Worm (Caenorhabditis elegans) whole organism, young adult: ENCODE data around the gene grd-8.

Experiments used
- B0035.1 ChIP-seq: sonication (generic microtip); optimal IDR thresholded peaks from 2 replicates; lab custom pipeline; 2016; ENCODE audit warnings: missing genetic modification characterization, mild to moderate bottlenecking, missing compliant biosample characterization, missing genotype, missing genetic modification reagents
- B0336.3 ChIP-seq: fragments of 200-800 bp; sonication (Bioruptor generic); IDR thresholded peaks from 2 replicates; pipeline ENCODE4 v1.3.6; 2022; ENCODE audit warnings: missing genetic modification characterization, missing compliant biosample characterization
- F23B12.7 ChIP-seq: sonication (generic microtip); optimal IDR thresholded peaks from 2 replicates; lab custom pipeline; 2017; ENCODE audit warnings: missing genetic modification characterization, mild to moderate bottlenecking, missing compliant biosample characterization, antibody characterized with exemption, moderate library complexity; ENCODE audit not compliant: insufficient read depth
- F33H1.4 ChIP-seq: fragments of 200-800 bp; sonication (Bioruptor generic); IDR thresholded peaks from 2 replicates; pipeline ENCODE4 v1.3.6; 2022; ENCODE audit warnings: missing genetic modification reagents, missing genetic modification characterization, missing compliant biosample characterization
- F37B4.10 ChIP-seq: fragments of 200-800 bp; sonication (Bioruptor generic); IDR thresholded peaks from 2 replicates; pipeline ENCODE4 v1.3.6; 2022; ENCODE audit warnings: missing genetic modification characterization, missing compliant biosample characterization
- K11D2.4 ChIP-seq: fragments of 200-800 bp; sonication (Bioruptor generic); IDR thresholded peaks from 2 replicates; pipeline ENCODE4 v1.3.6; 2022; ENCODE audit warnings: missing genetic modification reagents, missing genetic modification characterization, missing compliant biosample characterization
- K12H6.12 ChIP-seq: fragments of 200-800 bp; sonication (Bioruptor generic); optimal IDR thresholded peaks from 2 replicates; lab custom pipeline; 2018; ENCODE audit warnings: mild to moderate bottlenecking, missing genetic modification characterization, missing compliant biosample characterization
- Y79H2A.3 ChIP-seq: fragments of 200-800 bp; sonication (Bioruptor generic); conservative IDR thresholded peaks from 2 replicates; pipeline ENCODE4 v1.3.6; 2022; ENCODE audit warnings: missing genetic modification reagents, missing genetic modification characterization, missing compliant biosample characterization
- akir-1 ChIP-seq: fragments of 200-800 bp; sonication (Bioruptor generic); optimal IDR thresholded peaks from 2 replicates; lab custom pipeline; 2018; ENCODE audit warnings: mild to moderate bottlenecking, missing genetic modification characterization, moderate library complexity, missing compliant biosample characterization
- aptf-2 ChIP-seq: fragments of 200-800 bp; sonication (Bioruptor generic); conservative IDR thresholded peaks from 2 replicates; pipeline ENCODE4 v1.3.6; 2022; ENCODE audit warnings: missing genetic modification reagents, missing genetic modification characterization, missing compliant biosample characterization
- aptf-3 ChIP-seq: fragments of 200-800 bp; sonication (Bioruptor generic); IDR thresholded peaks from 2 replicates; pipeline ENCODE4 v1.3.6; 2022; ENCODE audit warnings: missing genetic modification characterization, missing compliant biosample characterization
- athp-1 ChIP-seq: sonication (generic microtip); optimal IDR thresholded peaks from 2 replicates; lab custom pipeline; 2017; ENCODE audit warnings: mild to moderate bottlenecking, missing genetic modification characterization, missing compliant biosample characterization
- ccch-3 ChIP-seq: fragments of 200-800 bp; sonication (Bioruptor generic); optimal IDR thresholded peaks from 2 replicates; lab custom pipeline; 2018; ENCODE audit warnings: mild to moderate bottlenecking, missing genetic modification characterization, missing compliant biosample characterization
- cebp-2 ChIP-seq: fragments of 200-800 bp; sonication (Bioruptor generic); IDR thresholded peaks from 2 replicates; pipeline ENCODE4 v1.3.6; 2022; ENCODE audit warnings: missing genetic modification characterization, missing compliant biosample characterization
- ceh-100 ChIP-seq: fragments of 200-800 bp; sonication (Bioruptor generic); IDR thresholded peaks from 2 replicates; pipeline ENCODE4 v1.3.6; 2022; ENCODE audit warnings: missing genetic modification reagents, missing genetic modification characterization, missing compliant biosample characterization
- ceh-40 ChIP-seq: fragments of 200-800 bp; sonication (Bioruptor generic); IDR thresholded peaks from 2 replicates; pipeline ENCODE4 v1.3.6; 2022; ENCODE audit warnings: missing genetic modification characterization, missing compliant biosample characterization
- ceh-58 ChIP-seq: fragments of 200-800 bp; sonication (Bioruptor generic); IDR thresholded peaks from 2 replicates; pipeline ENCODE4 v1.3.6; 2022; ENCODE audit warnings: missing genetic modification characterization, missing compliant biosample characterization
- ceh-79 ChIP-seq: sonication (generic microtip); optimal IDR thresholded peaks from 2 replicates; lab custom pipeline; 2017; ENCODE audit warnings: mild to moderate bottlenecking, missing genetic modification characterization, missing compliant biosample characterization
- dox-1 ChIP-seq: fragments of 200-800 bp; sonication (Bioruptor generic); IDR thresholded peaks from 2 replicates; pipeline ENCODE4 v1.3.6; 2022; ENCODE audit warnings: missing genetic modification reagents, missing genetic modification characterization, missing compliant biosample characterization
- dpl-1 ChIP-seq: fragments of 150-350 bp; optimal IDR thresholded peaks from 2 replicates; lab custom pipeline; 2014; ENCODE audit warnings: missing biosample characterization, missing genetic modification reagents, missing genetic modification characterization
- efl-1 ChIP-seq: fragments of 150-350 bp; optimal IDR thresholded peaks from 2 replicates; lab custom pipeline; 2014; ENCODE audit warnings: missing biosample characterization, missing genetic modification reagents, missing genetic modification characterization
- egrh-3 ChIP-seq: fragments of 200-800 bp; sonication (Bioruptor generic); IDR thresholded peaks from 2 replicates; pipeline ENCODE4 v1.3.6; 2022; ENCODE audit warnings: missing genetic modification reagents, missing genetic modification characterization, missing compliant biosample characterization
- ekl-4 ChIP-seq: fragments of 200-800 bp; sonication (Bioruptor generic); IDR thresholded peaks from 2 replicates; pipeline ENCODE4 v1.3.6; 2022; ENCODE audit warnings: missing genetic modification reagents, missing genetic modification characterization, missing compliant biosample characterization
- ets-4 ChIP-seq: fragments of 200-800 bp; sonication (Bioruptor generic); optimal IDR thresholded peaks from 2 replicates; lab custom pipeline; 2018; ENCODE audit warnings: mild to moderate bottlenecking, missing genetic modification characterization, missing compliant biosample characterization
- gei-17 ChIP-seq: fragments of 200-800 bp; sonication (Bioruptor generic); optimal IDR thresholded peaks from 2 replicates; lab custom pipeline; 2018; ENCODE audit warnings: mild to moderate bottlenecking, missing genetic modification characterization, missing compliant biosample characterization
- hlh-26 ChIP-seq: fragments of 200-800 bp; sonication (Bioruptor generic); conservative IDR thresholded peaks from 2 replicates; pipeline ENCODE4 v1.3.6; 2022; ENCODE audit warnings: missing genetic modification reagents, missing genetic modification characterization, missing compliant biosample characterization
- hmg-1.2 ChIP-seq: fragments of 200-800 bp; sonication (Bioruptor generic); IDR thresholded peaks from 2 replicates; pipeline ENCODE4 v1.3.6; 2022; ENCODE audit warnings: missing genetic modification reagents, missing genetic modification characterization, missing compliant biosample characterization
- hrde-1 ChIP-seq: sonication (generic microtip); optimal IDR thresholded peaks from 2 replicates; lab custom pipeline; 2016; ENCODE audit warnings: missing genetic modification characterization, mild to moderate bottlenecking, missing compliant biosample characterization, moderate library complexity, missing genotype, missing genetic modification reagents, borderline replicate concordance
- lag-1 ChIP-seq: fragments of 200-800 bp; sonication (Bioruptor generic); IDR thresholded peaks from 2 replicates; pipeline ENCODE4 v1.3.6; 2022; ENCODE audit warnings: missing genetic modification reagents, missing genetic modification characterization, missing compliant biosample characterization
- madf-6 ChIP-seq: fragments of 200-800 bp; sonication (Bioruptor generic); IDR thresholded peaks from 2 replicates; pipeline ENCODE4 v1.3.6; 2022; ENCODE audit warnings: missing genetic modification reagents, missing genetic modification characterization, missing compliant biosample characterization
- madf-8 ChIP-seq: fragments of 200-800 bp; sonication (Bioruptor generic); conservative IDR thresholded peaks from 2 replicates; pipeline ENCODE4 v1.3.6; 2022; ENCODE audit warnings: missing genetic modification reagents, missing genetic modification characterization, missing compliant biosample characterization
- mel-28 ChIP-seq: sonication (generic microtip); optimal IDR thresholded peaks from 2 replicates; lab custom pipeline; 2016; ENCODE audit warnings: borderline replicate concordance, mild to moderate bottlenecking, missing genetic modification characterization, missing compliant biosample characterization
- mes-4 ChIP-seq: sonication (generic microtip); optimal IDR thresholded peaks from 2 replicates; lab custom pipeline; 2016; ENCODE audit warnings: missing genotype, missing genetic modification characterization, missing compliant biosample characterization
- nhr-120 ChIP-seq: fragments of 200-800 bp; sonication (Bioruptor generic); IDR thresholded peaks from 2 replicates; pipeline ENCODE4 v1.3.6; 2022; ENCODE audit warnings: missing genetic modification characterization, missing compliant biosample characterization
- nhr-179 ChIP-seq: sonication (generic microtip); optimal IDR thresholded peaks from 2 replicates; lab custom pipeline; 2016; ENCODE audit warnings: mild to moderate bottlenecking, missing genetic modification characterization, missing compliant biosample characterization
- pha-4 ChIP-seq: fragments of 150-350 bp; sonication (generic microtip); optimal IDR thresholded peaks from 2 replicates; lab custom pipeline; 2014; ENCODE audit warnings: missing biosample characterization, missing genetic modification reagents, missing genetic modification characterization
- repo-1 ChIP-seq: sonication (generic microtip); optimal IDR thresholded peaks from 2 replicates; lab custom pipeline; 2017; ENCODE audit warnings: mild to moderate bottlenecking, missing genetic modification characterization, missing compliant biosample characterization
- rpc-1 ChIP-seq, 2 experiments: fragments of 150-350 bp in 1 of 2; sonication (generic microtip) in 1 of 2; optimal IDR thresholded peaks; 2 replicates each; lab custom pipeline; 2014 to 2018; ENCODE audit warnings: missing biosample characterization in 1 of 2, missing genetic modification characterization in 1 of 2, missing genetic modification reagents in 1 of 2, missing genotype in 1 of 2
- snpc-4 ChIP-seq, 5 experiments: fragments of 150-350 bp in 1 of 5; sonication (generic microtip) in 4 of 5; optimal IDR thresholded peaks; 2 replicates each; lab custom pipeline; 2014 to 2018; ENCODE audit warnings: missing genetic modification characterization in 5 of 5, missing biosample characterization in 3 of 5, antibody characterized with exemption in 2 of 5, mild to moderate bottlenecking in 2 of 5, missing compliant biosample characterization in 2 of 5, missing genotype in 2 of 5, moderate library complexity in 2 of 5, missing genetic modification reagents in 1 of 5
- somi-1 ChIP-seq: fragments of 200-800 bp; sonication (Bioruptor generic); optimal IDR thresholded peaks from 2 replicates; lab custom pipeline; 2018; ENCODE audit warnings: mild to moderate bottlenecking, missing genetic modification characterization, missing compliant biosample characterization
- tbx-9 ChIP-seq: sonication (generic microtip); optimal IDR thresholded peaks from 2 replicates; lab custom pipeline; 2016; ENCODE audit warnings: borderline replicate concordance, missing genetic modification characterization, inconsistent platforms, missing compliant biosample characterization
- unc-62 ChIP-seq: fragments of 150-350 bp; optimal IDR thresholded peaks from 2 replicates; lab custom pipeline; 2014; ENCODE audit warnings: missing biosample characterization, missing genetic modification reagents, missing genetic modification characterization
- ztf-22 ChIP-seq: fragments of 200-800 bp; sonication (Bioruptor generic); optimal IDR thresholded peaks from 2 replicates; lab custom pipeline; 2018; ENCODE audit warnings: mild to moderate bottlenecking, missing genetic modification characterization, moderate library complexity, missing compliant biosample characterization
- ztf-25 ChIP-seq: fragments of 200-800 bp; sonication (Bioruptor generic); IDR thresholded peaks from 2 replicates; pipeline ENCODE4 v1.3.6; 2022; ENCODE audit warnings: missing genetic modification reagents, missing genetic modification characterization, missing compliant biosample characterization
- ztf-26 ChIP-seq: sonication (generic microtip); optimal IDR thresholded peaks from 2 replicates; lab custom pipeline; 2017; ENCODE audit warnings: missing genetic modification characterization, missing compliant biosample characterization
- ztf-28 ChIP-seq: fragments of 200-800 bp; sonication (Bioruptor generic); IDR thresholded peaks from 2 replicates; pipeline ENCODE4 v1.3.6; 2022; ENCODE audit warnings: missing genetic modification reagents, missing genetic modification characterization, missing compliant biosample characterization

Gene grd-8

DNA sequence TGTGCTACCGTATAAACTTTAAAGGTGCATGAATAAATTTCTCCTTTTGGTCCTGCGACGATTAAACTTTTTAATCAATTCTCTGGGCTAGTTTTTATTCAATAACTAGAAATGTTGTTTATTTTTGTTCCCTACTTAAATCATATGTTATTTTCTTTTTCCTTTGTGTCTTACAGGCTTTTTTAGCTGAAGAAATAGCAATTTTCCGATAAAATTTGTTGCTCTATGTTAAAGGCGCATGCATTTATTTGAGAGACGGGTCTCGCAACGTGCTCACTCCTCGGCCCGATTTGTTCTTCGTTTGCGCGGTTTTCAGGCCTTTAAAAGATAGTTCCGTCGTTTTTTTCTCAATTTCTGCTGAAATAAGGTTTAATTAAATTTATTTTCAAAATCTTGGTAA, 11.6 kb downstream of the grd-8 start (continued):
- TF ChIP-seq hlh-26 (GFP tag; lab: Robert Waterston, UW) (no peak), ztf-22 (GFP tag; lab: Kevin White, UChicago) (no peak), hmg-1.2 (GFP tag; lab: Robert Waterston, UW) (peak; percentile 43; the same call in 1 of the 2 replicates), B0035.1 (tag; lab: Kevin White, UChicago) (no peak), gei-17 (GFP tag; lab: Kevin White, UChicago) (no peak), unc-62 (GFP tag; lab: Kevin White, UChicago) (no peak), pha-4 (no peak), F37B4.10 (GFP tag; lab: Robert Waterston, UW) (no peak), hrde-1 (tag; lab: Kevin White, UChicago) (no peak), dpl-1 (GFP tag; lab: Kevin White, UChicago) (peak; percentile 47), ets-4 (GFP tag; lab: Kevin White, UChicago) (no peak), madf-8 (GFP tag; lab: Robert Waterston, UW) (peak; percentile 42)

DNA sequence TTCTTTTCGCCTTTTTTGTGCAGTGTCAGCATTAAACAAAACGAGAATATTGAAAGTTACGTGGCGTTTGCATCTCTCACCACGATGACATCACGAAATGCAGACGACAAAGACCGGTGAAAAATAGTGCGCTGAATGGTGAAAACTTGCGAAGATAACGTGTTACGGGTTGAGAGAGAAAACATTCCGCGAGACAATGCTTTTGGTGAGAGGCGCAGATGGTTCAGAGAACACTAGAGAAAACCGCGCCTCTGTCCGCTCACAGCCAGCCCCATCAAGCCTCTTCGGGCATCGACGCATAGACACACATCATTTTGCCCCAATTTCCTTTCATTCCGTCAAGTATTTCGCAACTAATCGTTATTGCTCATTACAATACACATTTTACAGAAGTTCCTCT, 12.3 kb downstream of the grd-8 start, which contains the start of the genes C37C3.9 and C37C3.18:
Gene C37C3.9 (minus strand): TSS at position 98 of the 400 bp plus-strand sequence.
Gene C37C3.18 (plus strand): TSS at position 391 of the 400 bp plus-strand sequence.
- no peak for TF ChIP-seq athp-1 (tag; lab: Kevin White, UChicago)
- TF ChIP-seq unc-62 (GFP tag; lab: Kevin White, UChicago): no peak
- no peak for TF ChIP-seq F23B12.7 (tag; lab: Kevin White, UChicago)
- TF ChIP-seq K12H6.12 (tag; lab: Kevin White, UChicago): peak; percentile 62
- no peak for TF ChIP-seq ceh-100 (GFP tag; lab: Robert Waterston, UW)
- TF ChIP-seq nhr-179 (tag; lab: Kevin White, UChicago): no peak
- TF ChIP-seq ets-4 (GFP tag; lab: Kevin White, UChicago): peak; percentile 21
- no peak for TF ChIP-seq ztf-28
- TF ChIP-seq ceh-79 (tag; lab: Kevin White, UChicago): no peak
- peak; percentile 38; the same call in 1 of the 2 replicates for TF ChIP-seq K11D2.4
- no peak for TF ChIP-seq ceh-58
- TF ChIP-seq lag-1 (GFP tag; lab: Robert Waterston, UW): no peak
- no peak for TF ChIP-seq tbx-9 (tag; lab: Kevin White, UChicago)
- TF ChIP-seq F33H1.4 (GFP tag; lab: Robert Waterston, UW): no peak
- TF ChIP-seq hmg-1.2 (GFP tag; lab: Robert Waterston, UW): peak; percentile 96
- TF ChIP-seq nhr-120 (GFP tag; lab: Robert Waterston, UW): no peak
- peak; percentile 74; the same call in 1 of the 2 replicates for TF ChIP-seq ekl-4
- no peak for TF ChIP-seq aptf-2 (GFP tag; lab: Robert Waterston, UW)
- peak; percentile 50 for TF ChIP-seq somi-1 (GFP tag; lab: Kevin White, UChicago)
- no peak for TF ChIP-seq ztf-25 (GFP tag; lab: Robert Waterston, UW)
- TF ChIP-seq hrde-1 (tag; lab: Kevin White, UChicago): no peak
- no peak for TF ChIP-seq ccch-3 (GFP tag; lab: Kevin White, UChicago)
- peak; percentile 27 for TF ChIP-seq mel-28 (tag; lab: Kevin White, UChicago)
- peak; percentile 5; the same call in 1 of the 2 replicates for TF ChIP-seq madf-6
- 0 out of 2 replicates have a peak, but pooled peaks have one; percentile 27 for TF ChIP-seq egrh-3
- TF ChIP-seq rpc-1 (optimal IDR thresholded peaks at IDR 0.05; lab: Kevin White, UChicago): no peak
- TF ChIP-seq rpc-1 (tag; optimal IDR thresholded peaks at IDR 0.05; lab: Kevin White, UChicago): no peak
- no peak for TF ChIP-seq cebp-2 (GFP tag; lab: Robert Waterston, UW)
- peak; percentile 82 for TF ChIP-seq dox-1 (GFP tag; lab: Robert Waterston, UW)
- TF ChIP-seq Y79H2A.3 (GFP tag; lab: Robert Waterston, UW): no peak
- TF ChIP-seq ceh-40: no peak
- no peak for TF ChIP-seq snpc-4 (GFP tag; optimal IDR thresholded peaks at IDR 0.05; lab: Kevin White, UChicago)
- peak; percentile 72 to 79 (median 76) for TF ChIP-seq snpc-4 (tag; optimal IDR thresholded peaks at IDR 0.05; lab: Kevin White, UChicago)
- no peak for TF ChIP-seq ztf-26 (tag; lab: Kevin White, UChicago)
- TF ChIP-seq aptf-3 (GFP tag; lab: Robert Waterston, UW): no peak
- TF ChIP-seq madf-8 (GFP tag; lab: Robert Waterston, UW): no peak
- no peak for TF ChIP-seq efl-1 (GFP tag; lab: Kevin White, UChicago)
- TF ChIP-seq repo-1 (tag; lab: Kevin White, UChicago): peak; percentile 50
- peak; percentile 70; the same call in 1 of the 2 replicates for TF ChIP-seq B0336.3
- TF ChIP-seq mes-4 (tag; lab: Kevin White, UChicago): no peak
- peak; percentile 50 for TF ChIP-seq akir-1
